Worm (Caenorhabditis elegans) whole organism, young adult: ENCODE measurements around the gene M03A1.3.

Experiments
- C06A6.2 ChIP-seq: fragments of 200-800 bp; sonication (Bioruptor generic); conservative IDR thresholded peaks from 2 replicates; pipeline ENCODE4 v1.3.6; 2022; ENCODE audit warnings: missing genetic modification characterization, missing compliant biosample characterization
- F39B2.1 ChIP-seq: fragments of 200-800 bp; sonication (Bioruptor generic); IDR thresholded peaks from 2 replicates; pipeline ENCODE4 v1.3.6; 2022; ENCODE audit warnings: missing genetic modification reagents, missing genetic modification characterization, missing compliant biosample characterization
- F55B11.4 ChIP-seq: sonication (generic microtip); optimal IDR thresholded peaks from 2 replicates; lab custom pipeline; 2016; ENCODE audit warnings: missing compliant biosample characterization, missing genetic modification characterization, borderline replicate concordance; ENCODE audit not compliant: insufficient read depth
- ama-1 ChIP-seq, 3 experiments: fragments of 150-350 bp in 1 of 3; sonication (generic microtip) in 2 of 3; optimal IDR thresholded peaks; 2 replicates each; lab custom pipeline; 2014 to 2018; ENCODE audit warnings: missing biosample characterization in 2 of 3, missing genetic modification characterization in 2 of 3, missing genetic modification reagents in 2 of 3
- aptf-3 ChIP-seq: fragments of 200-800 bp; sonication (Bioruptor generic); IDR thresholded peaks from 2 replicates; pipeline ENCODE4 v1.3.6; 2022; ENCODE audit warnings: missing genetic modification characterization, missing compliant biosample characterization
- chd-7 ChIP-seq: sonication (generic microtip); optimal IDR thresholded peaks from 2 replicates; lab custom pipeline; 2016; ENCODE audit warnings: mild to moderate bottlenecking, missing genetic modification characterization, moderate library complexity, missing compliant biosample characterization
- egl-18 ChIP-seq: fragments of 200-800 bp; sonication (Bioruptor generic); IDR thresholded peaks from 2 replicates; pipeline ENCODE4 v1.3.6; 2022; ENCODE audit warnings: missing genetic modification reagents, missing genetic modification characterization, missing compliant biosample characterization
- egl-44 ChIP-seq: fragments of 200-800 bp; sonication (Bioruptor generic); IDR thresholded peaks from 2 replicates; pipeline ENCODE4 v1.3.6; 2022; ENCODE audit warnings: missing genetic modification reagents, missing genetic modification characterization, missing compliant biosample characterization
- him-1 ChIP-seq: sonication (generic microtip); optimal IDR thresholded peaks from 2 replicates; lab custom pipeline; 2016; ENCODE audit warnings: missing genotype, missing genetic modification reagents, missing genetic modification characterization, missing compliant biosample characterization
- hmg-1.2 ChIP-seq: fragments of 200-800 bp; sonication (Bioruptor generic); IDR thresholded peaks from 2 replicates; pipeline ENCODE4 v1.3.6; 2022; ENCODE audit warnings: missing genetic modification reagents, missing genetic modification characterization, missing compliant biosample characterization
- lin-35 ChIP-seq, 3 experiments: fragments of 150-350 bp in 2 of 3; sonication (generic microtip) in 1 of 3; optimal IDR thresholded peaks; 2 replicates each; lab custom pipeline; 2014 to 2018; ENCODE audit warnings: missing biosample characterization in 3 of 3, missing genetic modification characterization in 3 of 3, missing genetic modification reagents in 3 of 3
- lin-40 ChIP-seq: sonication (generic microtip); optimal IDR thresholded peaks from 2 replicates; lab custom pipeline; 2016; ENCODE audit warnings: missing genetic modification characterization, mild to moderate bottlenecking, missing compliant biosample characterization, missing genotype, missing genetic modification reagents
- repo-1 ChIP-seq: sonication (generic microtip); optimal IDR thresholded peaks from 2 replicates; lab custom pipeline; 2017; ENCODE audit warnings: mild to moderate bottlenecking, missing genetic modification characterization, missing compliant biosample characterization
- snpc-3.4 ChIP-seq: sonication (generic microtip); optimal IDR thresholded peaks from 2 replicates; lab custom pipeline; 2017; ENCODE audit warnings: missing genetic modification characterization, mild to moderate bottlenecking, missing compliant biosample characterization, antibody characterized with exemption, moderate library complexity, missing genotype, missing genetic modification reagents

DNA sequence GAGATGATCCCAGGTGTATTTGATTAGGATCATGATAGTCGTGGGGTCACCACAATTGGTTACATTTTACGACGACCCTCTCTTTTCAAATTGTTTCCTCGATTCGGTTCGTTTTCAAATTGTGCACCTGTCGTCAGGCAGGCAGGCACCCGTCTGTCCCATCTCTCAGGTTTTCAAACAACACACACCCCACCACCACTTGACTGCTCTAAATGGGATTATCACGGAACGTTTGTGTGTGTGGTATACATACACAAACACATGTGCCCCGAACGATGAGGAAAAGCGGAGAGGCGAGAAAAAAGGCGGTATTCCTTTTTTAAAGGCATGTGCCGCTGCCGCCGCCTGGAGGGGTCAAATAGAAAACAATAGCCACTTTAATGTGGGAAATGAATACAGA is 27.7 kb downstream of the M03A1.3 start:
- TF ChIP-seq egl-44 (GFP tag; lab: Robert Waterston, UW) = no peak
- no peak for TF ChIP-seq aptf-3 (GFP tag; lab: Robert Waterston, UW)
- no peak for TF ChIP-seq egl-18
- no peak for TF ChIP-seq hmg-1.2 (GFP tag; lab: Robert Waterston, UW)
- no peak for TF ChIP-seq snpc-3.4 (tag; lab: Kevin White, UChicago)
- TF ChIP-seq lin-35 (GFP tag; optimal IDR thresholded peaks at IDR 0.05; lab: Kevin White, UChicago) = no peak
- no peak for TF ChIP-seq F39B2.1 (GFP tag; lab: Robert Waterston, UW)
- no peak for TF ChIP-seq him-1
- TF ChIP-seq F55B11.4 (tag; lab: Kevin White, UChicago) = no peak
- TF ChIP-seq ama-1 (optimal IDR thresholded peaks at IDR 0.05; lab: Kevin White, UChicago) = no peak
- TF ChIP-seq ama-1 (GFP tag; optimal IDR thresholded peaks at IDR 0.05; lab: Kevin White, UChicago) = no peak
- TF ChIP-seq chd-7 (tag; lab: Kevin White, UChicago) = no peak
- no peak for TF ChIP-seq lin-40 (tag; lab: Kevin White, UChicago)
- TF ChIP-seq C06A6.2 = no peak
- no peak for TF ChIP-seq repo-1 (tag; lab: Kevin White, UChicago)
